Worm (Caenorhabditis elegans) whole organism, L4/young adult: ENCODE data around the gene Y70C5A.4.

Source experiments
- W03F9.2 ChIP-seq: fragments of 150-350 bp; optimal IDR thresholded peaks from 2 replicates; lab custom pipeline; 2014; ENCODE audit warnings: missing biosample characterization, missing genetic modification characterization
- dao-5 ChIP-seq: sonication (generic microtip); optimal IDR thresholded peaks from 2 replicates; lab custom pipeline; 2016; ENCODE audit warnings: missing genotype, missing genetic modification characterization, moderate library complexity, missing compliant biosample characterization
- him-1 ChIP-seq: sonication (generic microtip); optimal IDR thresholded peaks from 2 replicates; lab custom pipeline; 2016; ENCODE audit warnings: missing genotype, missing genetic modification reagents, missing genetic modification characterization, missing compliant biosample characterization

- TF ChIP-seq dao-5 (tag; lab: Kevin White, UChicago) (no peak), him-1 (no peak), W03F9.2 (no peak)
Observed at ce11 chrV:16648317-16649018, 30.9 kb downstream of the Y70C5A.4 start, which contains the start of gene W06G6.20.
